Worm (Caenorhabditis elegans) whole organism, L1 larva: ENCODE results near the gene str-227.

Experiments
- blmp-1 ChIP-seq: fragments of 150-350 bp; optimal IDR thresholded peaks from 2 replicates; lab custom pipeline; 2014; ENCODE audit warnings: missing biosample characterization, missing genetic modification characterization
- fkh-10 ChIP-seq: sonication (generic microtip); optimal IDR thresholded peaks from 2 replicates; lab custom pipeline; 2017; ENCODE audit warnings: missing biosample characterization, missing genetic modification reagents, missing genetic modification characterization
- lin-13 ChIP-seq: fragments of 150-350 bp; optimal IDR thresholded peaks from 2 replicates; lab custom pipeline; 2014; ENCODE audit warnings: missing biosample characterization, missing genetic modification reagents, missing genetic modification characterization
- skn-1 ChIP-seq: fragments of 150-350 bp; optimal IDR thresholded peaks from 2 replicates; lab custom pipeline; 2014; ENCODE audit warnings: missing biosample characterization, missing genetic modification characterization
- unc-86 ChIP-seq: sonication (generic microtip); optimal IDR thresholded peaks from 2 replicates; lab custom pipeline; 2016; ENCODE audit warnings: missing genetic modification characterization, missing compliant biosample characterization
- ztf-4 ChIP-seq: fragments of 150-350 bp; optimal IDR thresholded peaks from 2 replicates; lab custom pipeline; 2014; ENCODE audit warnings: missing biosample characterization, missing genetic modification characterization

DNA sequence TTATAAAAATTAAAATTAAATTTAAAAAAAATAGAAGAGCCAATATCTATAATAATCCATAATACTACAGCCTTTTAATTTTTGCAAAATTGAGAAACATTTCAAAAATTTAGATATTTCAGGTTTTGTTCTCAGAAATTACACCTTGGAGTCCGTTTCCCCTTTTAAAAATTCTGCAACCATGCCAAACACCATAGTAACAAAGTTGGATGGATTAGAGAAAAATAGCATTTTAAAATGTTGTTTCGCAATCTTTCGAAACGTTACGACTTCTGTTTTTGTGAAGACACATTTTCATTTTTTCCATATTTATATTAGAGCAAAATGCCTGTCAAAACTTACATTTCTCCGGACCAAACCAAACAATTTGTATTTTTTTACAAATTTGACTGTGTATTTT lies 7.0 kb downstream of the str-227 start, which contains the start of gene T24A6.7:
- TF ChIP-seq ztf-4 (no peak), lin-13 (GFP tag; lab: Kevin White, UChicago) (no peak), fkh-10 (no peak), skn-1 (tag; lab: Kevin White, UChicago) (no peak), unc-86 (tag; lab: Kevin White, UChicago) (no peak), blmp-1 (tag; lab: Kevin White, UChicago) (no peak)
